Worm (Caenorhabditis elegans) whole organism, young adult: ENCODE measurements around the gene nspc-18.
A peak's percentile ranks its signal among the peaks of the same experiment; 100 is the strongest.

ENCODE experiments used
- B0261.1 ChIP-seq: sonication (generic microtip); optimal IDR thresholded peaks from 2 replicates; lab custom pipeline; 2016; ENCODE audit warnings: mild to moderate bottlenecking, missing genetic modification characterization, moderate library complexity, missing compliant biosample characterization
- F52B5.7 ChIP-seq: sonication (generic microtip); optimal IDR thresholded peaks from 2 replicates; lab custom pipeline; 2016; ENCODE audit warnings: mild to moderate bottlenecking, missing genetic modification characterization, missing compliant biosample characterization
- F57A8.1 ChIP-seq: fragments of 200-800 bp; sonication (Bioruptor generic); optimal IDR thresholded peaks from 2 replicates; lab custom pipeline; 2018; ENCODE audit warnings: mild to moderate bottlenecking, missing genetic modification characterization, moderate library complexity, missing compliant biosample characterization
- aptf-2 ChIP-seq: fragments of 200-800 bp; sonication (Bioruptor generic); conservative IDR thresholded peaks from 2 replicates; pipeline ENCODE4 v1.3.6; 2022; ENCODE audit warnings: missing genetic modification reagents, missing genetic modification characterization, missing compliant biosample characterization
- ceh-91 ChIP-seq: fragments of 200-800 bp; sonication (Bioruptor generic); IDR thresholded peaks from 2 replicates; pipeline ENCODE4 v1.3.6; 2022; ENCODE audit warnings: missing genetic modification reagents, missing genetic modification characterization, missing compliant biosample characterization
- egl-18 ChIP-seq: fragments of 200-800 bp; sonication (Bioruptor generic); IDR thresholded peaks from 2 replicates; pipeline ENCODE4 v1.3.6; 2022; ENCODE audit warnings: missing genetic modification reagents, missing genetic modification characterization, missing compliant biosample characterization
- ets-4 ChIP-seq: fragments of 200-800 bp; sonication (Bioruptor generic); optimal IDR thresholded peaks from 2 replicates; lab custom pipeline; 2018; ENCODE audit warnings: mild to moderate bottlenecking, missing genetic modification characterization, missing compliant biosample characterization
- fkh-3 ChIP-seq: sonication (generic microtip); optimal IDR thresholded peaks from 2 replicates; lab custom pipeline; 2016; ENCODE audit warnings: mild to moderate bottlenecking, missing genetic modification characterization, missing compliant biosample characterization
- gei-17 ChIP-seq: fragments of 200-800 bp; sonication (Bioruptor generic); optimal IDR thresholded peaks from 2 replicates; lab custom pipeline; 2018; ENCODE audit warnings: mild to moderate bottlenecking, missing genetic modification characterization, missing compliant biosample characterization
- hmg-1.2 ChIP-seq: fragments of 200-800 bp; sonication (Bioruptor generic); IDR thresholded peaks from 2 replicates; pipeline ENCODE4 v1.3.6; 2022; ENCODE audit warnings: missing genetic modification reagents, missing genetic modification characterization, missing compliant biosample characterization
- hsf-1 ChIP-seq: fragments of 200-800 bp; sonication (Bioruptor generic); IDR thresholded peaks from 2 replicates; pipeline ENCODE4 v1.3.6; 2022; ENCODE audit warnings: missing genetic modification reagents, missing genetic modification characterization, missing compliant biosample characterization
- lin-54 ChIP-seq: fragments of 200-800 bp; sonication (Bioruptor generic); optimal IDR thresholded peaks from 2 replicates; lab custom pipeline; 2018; ENCODE audit warnings: mild to moderate bottlenecking, missing genetic modification characterization, missing compliant biosample characterization
- mes-4 ChIP-seq: sonication (generic microtip); optimal IDR thresholded peaks from 2 replicates; lab custom pipeline; 2016; ENCODE audit warnings: missing genotype, missing genetic modification characterization, missing compliant biosample characterization
- nfya-1 ChIP-seq: sonication (generic microtip); optimal IDR thresholded peaks from 2 replicates; lab custom pipeline; 2017; ENCODE audit warnings: antibody characterized with exemption, missing compliant biosample characterization, missing genetic modification characterization, borderline replicate concordance; ENCODE audit not compliant: insufficient read depth
- nhr-120 ChIP-seq: fragments of 200-800 bp; sonication (Bioruptor generic); IDR thresholded peaks from 2 replicates; pipeline ENCODE4 v1.3.6; 2022; ENCODE audit warnings: missing genetic modification characterization, missing compliant biosample characterization
- nhr-27 ChIP-seq: fragments of 200-800 bp; sonication (Bioruptor generic); optimal IDR thresholded peaks from 2 replicates; lab custom pipeline; 2018; ENCODE audit warnings: mild to moderate bottlenecking, missing genetic modification characterization, moderate library complexity, missing compliant biosample characterization
- nhr-80 ChIP-seq: sonication (generic microtip); optimal IDR thresholded peaks from 2 replicates; lab custom pipeline; 2016; ENCODE audit warnings: missing genetic modification characterization, missing compliant biosample characterization
- pbrm-1 ChIP-seq: fragments of 200-800 bp; sonication (Bioruptor generic); IDR thresholded peaks from 2 replicates; pipeline ENCODE4 v1.3.6; 2022; ENCODE audit warnings: missing genetic modification reagents, missing genetic modification characterization, missing compliant biosample characterization
- pha-4 ChIP-seq: fragments of 150-350 bp; sonication (generic microtip); optimal IDR thresholded peaks from 2 replicates; lab custom pipeline; 2014; ENCODE audit warnings: missing biosample characterization, missing genetic modification reagents, missing genetic modification characterization
- rcor-1 ChIP-seq: fragments of 200-800 bp; sonication (Bioruptor generic); IDR thresholded peaks from 2 replicates; pipeline ENCODE4 v1.3.6; 2022; ENCODE audit warnings: missing genetic modification reagents, missing genetic modification characterization, missing compliant biosample characterization
- rec-8 ChIP-seq, 2 experiments: sonication (generic microtip); optimal IDR thresholded peaks; 2 replicates each; lab custom pipeline; 2016; ENCODE audit warnings: mild to moderate bottlenecking in 2 of 2, missing genetic modification characterization in 2 of 2, missing genetic modification reagents in 2 of 2, missing genotype in 2 of 2, missing biosample characterization in 1 of 2, missing compliant biosample characterization in 1 of 2, moderate library complexity in 1 of 2
- snpc-1.1 ChIP-seq: sonication (generic microtip); optimal IDR thresholded peaks from 2 replicates; lab custom pipeline; 2017; ENCODE audit warnings: missing genetic modification characterization, mild to moderate bottlenecking, missing compliant biosample characterization, antibody characterized with exemption, moderate library complexity, missing genotype, missing genetic modification reagents; ENCODE audit not compliant: insufficient read depth
- snpc-1.3 ChIP-seq: sonication (generic microtip); optimal IDR thresholded peaks from 2 replicates; lab custom pipeline; 2017; ENCODE audit warnings: missing genetic modification characterization, mild to moderate bottlenecking, missing compliant biosample characterization, antibody characterized with exemption, moderate library complexity, missing genotype, missing genetic modification reagents; ENCODE audit not compliant: insufficient read depth
- snpc-3.4 ChIP-seq: sonication (generic microtip); optimal IDR thresholded peaks from 2 replicates; lab custom pipeline; 2017; ENCODE audit warnings: missing genetic modification characterization, mild to moderate bottlenecking, missing compliant biosample characterization, antibody characterized with exemption, moderate library complexity, missing genotype, missing genetic modification reagents
- snpc-4 ChIP-seq, 5 experiments: fragments of 150-350 bp in 1 of 5; sonication (generic microtip) in 4 of 5; optimal IDR thresholded peaks; 2 replicates each; lab custom pipeline; 2014 to 2018; ENCODE audit warnings: missing genetic modification characterization in 5 of 5, missing biosample characterization in 3 of 5, antibody characterized with exemption in 2 of 5, mild to moderate bottlenecking in 2 of 5, missing compliant biosample characterization in 2 of 5, missing genotype in 2 of 5, moderate library complexity in 2 of 5, missing genetic modification reagents in 1 of 5
- sptf-2 ChIP-seq: fragments of 200-800 bp; sonication (Bioruptor generic); optimal IDR thresholded peaks from 2 replicates; lab custom pipeline; 2018; ENCODE audit warnings: mild to moderate bottlenecking, missing genetic modification characterization, missing compliant biosample characterization
- tbp1 ChIP-seq: fragments of 200-800 bp; sonication (Bioruptor generic); optimal IDR thresholded peaks from 2 replicates; lab custom pipeline; 2018; ENCODE audit warnings: mild to moderate bottlenecking, missing genetic modification characterization, missing compliant biosample characterization
- tlf-1 ChIP-seq: fragments of 200-800 bp; sonication (Bioruptor generic); optimal IDR thresholded peaks from 2 replicates; lab custom pipeline; 2018; ENCODE audit warnings: mild to moderate bottlenecking, missing genetic modification characterization, missing compliant biosample characterization
- unc-130 ChIP-seq: sonication (generic microtip); optimal IDR thresholded peaks from 2 replicates; lab custom pipeline; 2016; ENCODE audit warnings: missing genetic modification reagents, missing genetic modification characterization, missing compliant biosample characterization
- unc-62 ChIP-seq: fragments of 150-350 bp; optimal IDR thresholded peaks from 2 replicates; lab custom pipeline; 2014; ENCODE audit warnings: missing biosample characterization, missing genetic modification reagents, missing genetic modification characterization
- zim-3 ChIP-seq: sonication (generic microtip); optimal IDR thresholded peaks from 2 replicates; lab custom pipeline; 2017; ENCODE audit warnings: mild to moderate bottlenecking, missing genetic modification characterization, moderate library complexity, missing compliant biosample characterization
- ztf-26 ChIP-seq: sonication (generic microtip); optimal IDR thresholded peaks from 2 replicates; lab custom pipeline; 2017; ENCODE audit warnings: missing genetic modification characterization, missing compliant biosample characterization

nspc-18 gene

ce11 chrX:14500422-14501058 lies 26.9 kb downstream of the nspc-18 start (continued):
- TF ChIP-seq sptf-2 = no peak
- TF ChIP-seq pbrm-1 (GFP tag; lab: Robert Waterston, UW) = no peak
- no peak for TF ChIP-seq egl-18 (GFP tag; lab: Robert Waterston, UW)
- TF ChIP-seq mes-4 = no peak
- TF ChIP-seq zim-3 (tag; lab: Kevin White, UChicago) = no peak
- no peak for TF ChIP-seq snpc-3.4 (tag; lab: Kevin White, UChicago)
- peak; percentile 19 for TF ChIP-seq gei-17
- TF ChIP-seq snpc-1.3 (tag; lab: Kevin White, UChicago) = no peak
- no peak for TF ChIP-seq aptf-2 (GFP tag; lab: Robert Waterston, UW)
- TF ChIP-seq pha-4 (tag; lab: Kevin White, UChicago) = peak; percentile 43
- no peak for TF ChIP-seq B0261.1 (tag; lab: Kevin White, UChicago)
- TF ChIP-seq ets-4 (GFP tag; lab: Kevin White, UChicago) = no peak
- TF ChIP-seq F57A8.1 (GFP tag; lab: Kevin White, UChicago) = no peak
- no peak for TF ChIP-seq ztf-26 (tag; lab: Kevin White, UChicago)
- no peak for TF ChIP-seq snpc-4 (GFP tag; optimal IDR thresholded peaks at IDR 0.05; lab: Kevin White, UChicago)
- peak in 3 of 4 experiments; percentile 0 to 42 (median 28) for TF ChIP-seq snpc-4 (tag; optimal IDR thresholded peaks at IDR 0.05; lab: Kevin White, UChicago)
- TF ChIP-seq nfya-1 (tag; lab: Kevin White, UChicago) = no peak
- no peak for TF ChIP-seq unc-130 (GFP tag; lab: Kevin White, UChicago)
- TF ChIP-seq rec-8 (tag; optimal IDR thresholded peaks at IDR 0.05; lab: Kevin White, UChicago) = no peak
- no peak for TF ChIP-seq snpc-1.1 (tag; lab: Kevin White, UChicago)
- TF ChIP-seq tbp1 (GFP tag; lab: Kevin White, UChicago) = peak; percentile 46
- TF ChIP-seq ceh-91 (GFP tag; lab: Robert Waterston, UW) = no peak
- peak; percentile 72 for TF ChIP-seq tlf-1 (GFP tag; lab: Kevin White, UChicago)
- no peak for TF ChIP-seq nhr-27

ce11 chrX:14499830-14500409 lies 27.5 kb downstream of the nspc-18 start:
- TF ChIP-seq unc-62 (peak; percentile 17), F52B5.7 (tag; lab: Kevin White, UChicago) (no peak)

ce11 chrX:14496545-14496944 lies 30.9 kb downstream of the nspc-18 start:
- TF ChIP-seq nhr-80 (tag; lab: Kevin White, UChicago) = peak; percentile 3
- TF ChIP-seq nhr-120 (GFP tag; lab: Robert Waterston, UW) = no peak
- no peak for TF ChIP-seq hsf-1
- TF ChIP-seq fkh-3 (tag; lab: Kevin White, UChicago) = no peak
- no peak for TF ChIP-seq rcor-1 (GFP tag; lab: Robert Waterston, UW)
- no peak for TF ChIP-seq nhr-27
- no peak for TF ChIP-seq hmg-1.2 (GFP tag; lab: Robert Waterston, UW)
- no peak for TF ChIP-seq snpc-4 (GFP tag; optimal IDR thresholded peaks at IDR 0.05; lab: Kevin White, UChicago)
- no peak for TF ChIP-seq snpc-4 (tag; optimal IDR thresholded peaks at IDR 0.05; lab: Kevin White, UChicago)
- TF ChIP-seq lin-54 (GFP tag; lab: Kevin White, UChicago) = no peak
- TF ChIP-seq, all 124 proteins: peak for 1
